Worm (Caenorhabditis elegans) whole organism, L1 larva: ENCODE results near the gene T05A7.11.

Source experiments
- fkh-4 ChIP-seq: sonication (generic microtip); optimal IDR thresholded peaks from 2 replicates; lab custom pipeline; 2016; ENCODE audit warnings: missing compliant biosample characterization, missing genetic modification characterization, borderline replicate concordance
- lin-39 ChIP-seq: fragments of 150-350 bp; optimal IDR thresholded peaks from 2 replicates; lab custom pipeline; 2014; ENCODE audit warnings: missing biosample characterization, missing genetic modification reagents, missing genetic modification characterization
- lir-3 ChIP-seq: sonication (generic microtip); optimal IDR thresholded peaks from 2 replicates; lab custom pipeline; 2016; ENCODE audit warnings: mild to moderate bottlenecking, missing genetic modification characterization, moderate library complexity, missing compliant biosample characterization; ENCODE audit not compliant: poor library complexity
- lsy-2 ChIP-seq, 2 experiments: fragments of 150-350 bp; optimal IDR thresholded peaks; 2 replicates each; lab custom pipeline; 2014; ENCODE audit warnings: missing biosample characterization in 2 of 2, missing genetic modification characterization in 2 of 2
- nhr-28 ChIP-seq: fragments of 150-350 bp; optimal IDR thresholded peaks from 2 replicates; lab custom pipeline; 2014; ENCODE audit warnings: missing biosample characterization, missing genetic modification characterization
- unc-130 ChIP-seq: fragments of 150-350 bp; optimal IDR thresholded peaks from 2 replicates; lab custom pipeline; 2017; ENCODE audit warnings: missing biosample characterization, missing genetic modification characterization, inconsistent platforms
- unc-86 ChIP-seq: sonication (generic microtip); optimal IDR thresholded peaks from 2 replicates; lab custom pipeline; 2016; ENCODE audit warnings: missing genetic modification characterization, missing compliant biosample characterization
- ztf-11 ChIP-seq, 2 experiments: sonication (generic microtip); optimal IDR thresholded peaks; 2 replicates each; lab custom pipeline; 2016 to 2017; ENCODE audit warnings: missing genetic modification characterization in 2 of 2, missing biosample characterization in 1 of 2, missing compliant biosample characterization in 1 of 2

- TF ChIP-seq lin-39 (tag; lab: Kevin White, UChicago) (no peak), unc-86 (tag; lab: Kevin White, UChicago) (no peak), nhr-28 (no peak), fkh-4 (tag; lab: Kevin White, UChicago) (no peak), lir-3 (tag; lab: Kevin White, UChicago) (no peak), lsy-2 (tag; optimal IDR thresholded peaks at IDR 0.05; lab: Kevin White, UChicago) (no peak), unc-130 (tag; lab: Kevin White, UChicago) (no peak), ztf-11 (tag; optimal IDR thresholded peaks at IDR 0.05; lab: Kevin White, UChicago) (no peak)
These were observed 10.2 kb upstream of the T05A7.11 start, which contains the start of gene T05A7.3 for ce11 chrII:4675481-4675880.
